Worm (Caenorhabditis elegans): Measurements from ENCODE around the gene tsp-13.

- TF ChIP-seq pqm-1 (tag; optimal IDR thresholded peaks at IDR 0.05) (no peak), zag-1 (tag; optimal IDR thresholded peaks at IDR 0.05) (no peak), elt-3 (tag; optimal IDR thresholded peaks at IDR 0.05) (no peak), fkh-10 (GFP tag; optimal IDR thresholded peaks at IDR 0.05) (no peak), unc-130 (tag; optimal IDR thresholded peaks at IDR 0.05) (no peak), mdl-1 (tag; optimal IDR thresholded peaks at IDR 0.05) (no peak), aly-2 (tag; optimal IDR thresholded peaks at IDR 0.05) (no peak), grh-1 (GFP tag; IDR thresholded peaks at IDR 0.05) (no peak), unc-62 (GFP tag; optimal IDR thresholded peaks at IDR 0.05) (no peak), ceh-82 (tag; optimal IDR thresholded peaks at IDR 0.05) (no peak), ztf-11 (tag; optimal IDR thresholded peaks at IDR 0.05) (no peak), ama-1 (optimal IDR thresholded peaks at IDR 0.05) (no peak)
These were observed 51.5 kb downstream of the tsp-13 start for ce11 chrV:19205450-19205849.

All from whole organism, L1 larva.